Worm (Caenorhabditis elegans) whole organism, L1 larva: ENCODE results near the gene txt-5.

Source experiments
- blmp-1 ChIP-seq: fragments of 150-350 bp; optimal IDR thresholded peaks from 2 replicates; lab custom pipeline; 2014; ENCODE audit warnings: missing biosample characterization, missing genetic modification characterization
- efl-1 ChIP-seq, 4 experiments: fragments of 150-350 bp; optimal IDR thresholded peaks in 3 of 4; peaks in 1 of 4; 1 replicate in 1 of 4; 2 replicates in 3 of 4; lab custom pipeline; 2014; ENCODE audit warnings: missing biosample characterization in 2 of 4, missing genetic modification characterization in 2 of 4, missing genetic modification reagents in 2 of 4
- elt-2 ChIP-seq: sonication (generic microtip); optimal IDR thresholded peaks from 2 replicates; lab custom pipeline; 2016; ENCODE audit warnings: missing genetic modification characterization, mild to moderate bottlenecking, inconsistent platforms, missing compliant biosample characterization, missing genetic modification reagents
- lin-15B ChIP-seq: fragments of 150-350 bp; sonication (generic microtip); optimal IDR thresholded peaks from 3 replicates; lab custom pipeline; 2014; ENCODE audit warnings: missing biosample characterization, missing genetic modification characterization
- mef-2 ChIP-seq: fragments of 150-350 bp; optimal IDR thresholded peaks from 2 replicates; lab custom pipeline; 2014; ENCODE audit warnings: missing biosample characterization, missing genetic modification characterization
- nhr-12 ChIP-seq: sonication (generic microtip); optimal IDR thresholded peaks from 2 replicates; lab custom pipeline; 2017; ENCODE audit warnings: missing biosample characterization, missing genetic modification characterization
- nhr-237 ChIP-seq: fragments of 150-350 bp; optimal IDR thresholded peaks from 2 replicates; lab custom pipeline; 2014; ENCODE audit warnings: missing biosample characterization, missing genetic modification characterization
- skn-1 ChIP-seq: fragments of 150-350 bp; optimal IDR thresholded peaks from 2 replicates; lab custom pipeline; 2014; ENCODE audit warnings: missing biosample characterization, missing genetic modification characterization
- tbx-2 ChIP-seq: sonication (generic microtip); optimal IDR thresholded peaks from 2 replicates; lab custom pipeline; 2016; ENCODE audit warnings: missing genetic modification characterization, missing compliant biosample characterization
- unc-130 ChIP-seq: fragments of 150-350 bp; optimal IDR thresholded peaks from 2 replicates; lab custom pipeline; 2017; ENCODE audit warnings: missing biosample characterization, missing genetic modification characterization, inconsistent platforms
- unc-86 ChIP-seq: sonication (generic microtip); optimal IDR thresholded peaks from 2 replicates; lab custom pipeline; 2016; ENCODE audit warnings: missing genetic modification characterization, missing compliant biosample characterization

ce11 chrV:7870707-7871106 is 33.8 kb upstream of the txt-5 start, which contains the start of gene nipi-4:
- TF ChIP-seq blmp-1 (tag; lab: Kevin White, UChicago) (peak; percentile 75), nhr-237 (tag; lab: Kevin White, UChicago) (no peak), elt-2 (tag; lab: Kevin White, UChicago) (no peak), mef-2 (tag; lab: Kevin White, UChicago) (no peak), lin-15B (no peak), tbx-2 (no peak), skn-1 (tag; lab: Kevin White, UChicago) (no peak), efl-1 (optimal IDR thresholded peaks at IDR 0.05; lab: Kevin White, UChicago) (no peak), efl-1 (GFP tag; optimal IDR thresholded peaks at IDR 0.05 in 1 of 2; lab: Kevin White, UChicago) (no peak), unc-86 (no peak), nhr-12 (no peak), unc-130 (tag; lab: Kevin White, UChicago) (no peak)
